Fruit fly (Drosophila melanogaster): ENCODE results near the gene CG16888.

The CG16888 gene

DNA sequence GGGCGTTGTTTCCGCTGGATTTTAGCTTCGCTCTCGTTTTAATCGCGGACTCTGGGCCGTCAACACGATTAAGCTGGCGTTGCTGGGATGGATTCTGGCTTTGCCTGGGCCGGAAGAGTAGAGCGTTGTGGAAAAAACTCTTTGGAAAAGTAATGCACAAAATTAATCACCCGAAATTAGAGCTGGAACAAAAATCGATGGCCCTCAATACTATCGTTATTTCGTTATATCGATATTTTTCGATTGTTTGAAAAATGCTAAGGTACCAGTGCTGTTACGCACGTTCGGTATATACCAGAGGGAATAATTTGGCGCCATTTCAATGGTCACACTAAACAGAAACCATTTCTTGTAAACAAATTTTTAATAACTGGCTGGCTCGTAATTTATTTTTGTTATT, 16.5 kb upstream of the CG16888 start, which contains the start of the genes Arpc1 and Orc5:
TSS of gene Arpc1 (minus strand) at position 202 of the 400 bp plus-strand sequence.
TSS of gene Orc5 (plus strand) at position 298 of the 400 bp plus-strand sequence.
- no peak for TF ChIP-seq ey (GFP tag; optimal IDR thresholded peaks at IDR 0.05)
- no peak for TF ChIP-seq Rel (GFP tag; optimal IDR thresholded peaks at IDR 0.05)
- peak; percentile 58 for TF ChIP-seq Rel (tag; optimal IDR thresholded peaks at IDR 0.05)

- TF ChIP-seq CG9705 (GFP tag; optimal IDR thresholded peaks at IDR 0.05) (no peak), h (GFP tag; optimal IDR thresholded peaks at IDR 0.05) (no peak), usp (GFP tag; optimal IDR thresholded peaks at IDR 0.05) (no peak), dmrt93B (GFP tag; optimal IDR thresholded peaks at IDR 0.05) (no peak), Abd-B (GFP tag; optimal IDR thresholded peaks at IDR 0.05) (no peak), GATAd (GFP tag; optimal IDR thresholded peaks at IDR 0.05) (no peak), N (GFP tag; optimal IDR thresholded peaks at IDR 0.05) (no peak), Hr83 (GFP tag; optimal IDR thresholded peaks at IDR 0.05; ENCODE audit: poor library complexity, severe bottlenecking) (no peak), dsf (GFP tag; optimal IDR thresholded peaks at IDR 0.05; ENCODE audit: borderline replicate concordance) (no peak), woc (GFP tag; optimal IDR thresholded peaks at IDR 0.05) (no peak), sv (GFP tag; optimal IDR thresholded peaks at IDR 0.05) (no peak), Hr78 (GFP tag; optimal IDR thresholded peaks at IDR 0.05) (no peak), Vsx2 (GFP tag; optimal IDR thresholded peaks at IDR 0.05; ENCODE audit: partially characterized antibody) (no peak), dl (GFP tag; optimal IDR thresholded peaks at IDR 0.05; ENCODE audit: insufficient read depth in 1 of 2, partially characterized antibody in 2 of 2) (no peak), foxo (GFP tag; optimal IDR thresholded peaks at IDR 0.05) (no peak), Mio (GFP tag; optimal IDR thresholded peaks at IDR 0.05) (no peak)
These were observed 14.5 kb upstream of the CG16888 start, which contains the start of gene PolG1 for dm6 chr2L:13827557-13827956. TSS of gene PolG1 (minus strand) at chr2L:13827772.

DNA sequence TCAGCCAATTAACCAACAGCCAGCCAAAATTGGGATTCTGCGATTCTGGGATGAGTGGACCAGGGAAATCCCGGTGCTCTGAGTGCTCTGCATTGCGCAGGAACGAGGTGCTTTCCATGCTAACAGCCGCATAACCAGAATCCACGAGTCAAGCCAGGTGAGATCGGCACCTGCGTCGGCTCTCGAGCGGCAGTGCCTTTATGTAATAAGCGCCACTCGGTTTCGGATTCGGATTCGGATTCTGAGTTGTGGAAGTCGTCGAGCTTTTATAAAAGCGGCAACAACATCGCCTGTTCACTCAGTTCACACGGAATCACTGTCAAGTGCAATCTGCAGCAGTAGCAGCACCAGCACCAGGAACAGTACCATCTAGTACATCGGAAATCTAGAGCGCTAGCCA, 7.9 kb upstream of the CG16888 start, which contains the start of gene b:
TSS of gene b (plus strand) at position 301 of the 400 bp plus-strand sequence.
- no peak for TF ChIP-seq CG32264 (GFP tag; optimal IDR thresholded peaks at IDR 0.05)
- TF ChIP-seq Rel (GFP tag; optimal IDR thresholded peaks at IDR 0.05): no peak
- peak; percentile 79 for TF ChIP-seq Rel (tag; optimal IDR thresholded peaks at IDR 0.05)

dm6 chr2L:13820176-13820575, 7.1 kb upstream of the CG16888 start:
- TF ChIP-seq Rel (GFP tag; optimal IDR thresholded peaks at IDR 0.05) (no peak), Rel (tag; optimal IDR thresholded peaks at IDR 0.05) (peak; percentile 91), dl (GFP tag; optimal IDR thresholded peaks at IDR 0.05; ENCODE audit: insufficient read depth in 1 of 2, partially characterized antibody in 2 of 2) (no peak), Jra (GFP tag; optimal IDR thresholded peaks at IDR 0.05) (no peak)

DNA sequence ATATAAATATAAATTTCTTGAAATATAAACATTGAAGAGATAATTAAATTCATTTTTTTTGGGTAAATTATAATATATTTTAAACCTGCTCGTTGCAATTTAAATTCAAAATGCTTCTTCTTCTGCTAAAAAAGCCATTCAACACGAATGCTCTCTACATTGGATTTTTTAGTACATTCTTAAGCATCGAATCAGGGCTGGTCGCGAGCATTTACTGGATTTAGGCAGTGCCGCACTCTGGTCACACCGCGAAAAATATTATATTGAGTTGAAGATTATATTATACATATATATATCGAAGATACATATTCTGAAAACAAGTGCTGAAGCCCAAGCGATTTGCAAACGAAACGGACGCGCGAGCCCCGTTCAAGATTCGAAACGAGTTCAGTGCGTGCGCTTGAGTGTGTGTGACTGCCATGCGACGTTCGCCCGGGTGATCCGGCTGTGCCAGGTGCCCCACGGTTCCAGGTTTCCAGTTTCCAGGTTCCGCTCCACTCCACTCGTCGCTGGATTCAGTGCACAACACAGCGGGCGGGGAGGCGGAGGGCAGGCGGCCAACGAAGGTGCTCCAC, 635 bp upstream of the CG16888 start, which contains the start of gene Sos:
TSS of gene Sos (plus strand) at position 213 of the 575 bp plus-strand sequence.
- TF ChIP-seq Hr83 (GFP tag; optimal IDR thresholded peaks at IDR 0.05; ENCODE audit: poor library complexity, severe bottlenecking): no peak
- no peak for TF ChIP-seq Mio (GFP tag; optimal IDR thresholded peaks at IDR 0.05)
- TF ChIP-seq br (GFP tag; optimal IDR thresholded peaks at IDR 0.05): no peak
- no peak for TF ChIP-seq brk (GFP tag; optimal IDR thresholded peaks at IDR 0.05)
- no peak for TF ChIP-seq Rel (GFP tag; optimal IDR thresholded peaks at IDR 0.05)
- TF ChIP-seq Rel (tag; optimal IDR thresholded peaks at IDR 0.05): peak; percentile 45

DNA sequence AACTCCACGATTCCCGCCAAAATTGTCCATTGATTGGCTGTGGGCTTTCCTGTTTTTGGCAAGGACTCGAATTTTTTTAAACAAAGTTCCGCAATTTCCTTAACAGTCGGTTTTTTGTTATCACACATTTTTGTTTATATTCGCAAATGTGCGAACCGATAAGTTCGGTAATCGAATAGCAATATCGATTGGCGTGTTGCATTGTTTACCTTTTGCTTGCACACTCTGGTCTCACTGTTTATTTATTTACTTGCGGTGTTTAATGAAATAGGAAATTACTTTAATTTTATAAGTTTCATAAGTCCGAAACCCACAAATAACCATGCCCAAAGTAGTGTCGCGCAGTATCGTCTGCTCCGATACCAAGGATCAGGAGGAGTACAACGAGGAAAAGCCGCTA, 1.7 kb downstream of the CG16888 start, which contains the start of the genes Adat1 and CG16865:
TSS of gene Adat1 (minus strand) at position 152 of the 400 bp plus-strand sequence.
TSS of gene CG16865 (plus strand) at position 200 of the 400 bp plus-strand sequence.
- TF ChIP-seq Hr83 (GFP tag; optimal IDR thresholded peaks at IDR 0.05; ENCODE audit: poor library complexity, severe bottlenecking) (peak; percentile 21), N (GFP tag; optimal IDR thresholded peaks at IDR 0.05) (no peak), dl (GFP tag; optimal IDR thresholded peaks at IDR 0.05; ENCODE audit: insufficient read depth in 1 of 2, partially characterized antibody in 2 of 2) (no peak), CG9705 (GFP tag; optimal IDR thresholded peaks at IDR 0.05) (peak; percentile 15), Mio (GFP tag; optimal IDR thresholded peaks at IDR 0.05) (no peak)

- TF ChIP-seq lola (GFP tag; optimal IDR thresholded peaks at IDR 0.05): no peak
- TF ChIP-seq Myc (optimal IDR thresholded peaks at IDR 0.05): no peak
- no peak for TF ChIP-seq ey (GFP tag; optimal IDR thresholded peaks at IDR 0.05)
- no peak for TF ChIP-seq CrebA (GFP tag; optimal IDR thresholded peaks at IDR 0.05; ENCODE audit: borderline replicate concordance)
- TF ChIP-seq Sp1 (GFP tag; optimal IDR thresholded peaks at IDR 0.05): peak; percentile 38
- no peak for TF ChIP-seq Hnf4 (GFP tag; optimal IDR thresholded peaks at IDR 0.05)
- no peak for TF ChIP-seq Vsx2 (GFP tag; optimal IDR thresholded peaks at IDR 0.05; ENCODE audit: partially characterized antibody)
- TF ChIP-seq sv (GFP tag; optimal IDR thresholded peaks at IDR 0.05): no peak
- no peak for TF ChIP-seq Hr78 (GFP tag; optimal IDR thresholded peaks at IDR 0.05)
- no peak for TF ChIP-seq dmrt93B (GFP tag; optimal IDR thresholded peaks at IDR 0.05)
- TF ChIP-seq Rel (GFP tag; optimal IDR thresholded peaks at IDR 0.05): no peak
- TF ChIP-seq Rel (tag; optimal IDR thresholded peaks at IDR 0.05): no peak
- no peak for TF ChIP-seq sage (GFP tag; optimal IDR thresholded peaks at IDR 0.05)
- TF ChIP-seq Dif (GFP tag; optimal IDR thresholded peaks at IDR 0.05; ENCODE audit: partially characterized antibody): no peak
- no peak for TF ChIP-seq GATAd (GFP tag; optimal IDR thresholded peaks at IDR 0.05)
- TF ChIP-seq N (GFP tag; optimal IDR thresholded peaks at IDR 0.05): no peak
- no peak for TF ChIP-seq dl (GFP tag; optimal IDR thresholded peaks at IDR 0.05; ENCODE audit: insufficient read depth in 1 of 2, partially characterized antibody in 2 of 2)
- TF ChIP-seq CG9705 (GFP tag; optimal IDR thresholded peaks at IDR 0.05): no peak
- TF ChIP-seq CG32264 (GFP tag; optimal IDR thresholded peaks at IDR 0.05): peak; percentile 3
- no peak for TF ChIP-seq h (GFP tag; optimal IDR thresholded peaks at IDR 0.05)
- TF ChIP-seq Hr83 (GFP tag; optimal IDR thresholded peaks at IDR 0.05; ENCODE audit: poor library complexity, severe bottlenecking): peak; percentile 64
- TF ChIP-seq brk (GFP tag; optimal IDR thresholded peaks at IDR 0.05): no peak
- no peak for TF ChIP-seq psq (GFP tag; optimal IDR thresholded peaks at IDR 0.05)
- no peak for TF ChIP-seq woc (GFP tag; optimal IDR thresholded peaks at IDR 0.05)
- TF ChIP-seq Dfd (GFP tag; optimal IDR thresholded peaks at IDR 0.05): no peak
These were observed 5.1 kb downstream of the CG16888 start for dm6 chr2L:13807959-13808358.

All from whole organism, wandering third instar larva.